Fruit fly (Drosophila melanogaster): ENCODE data around the gene Cyp305a1.

Cyp305a1 gene

dm6 chr3L:19815472-19816150, 2.5 kb upstream of the Cyp305a1 start, which contains the start of gene cyc (continued):
- TF ChIP-seq ci (GFP tag; IDR thresholded peaks at IDR 0.05): 0 out of 3 replicates have a peak, but pooled peaks have one; percentile 19
- peak; percentile 8 for TF ChIP-seq CG13296 (GFP tag; optimal IDR thresholded peaks at IDR 0.05)
- TF ChIP-seq CG5180 (GFP tag; optimal IDR thresholded peaks at IDR 0.05): peak; percentile 21
- peak; percentile 9 for TF ChIP-seq CG34376 (GFP tag; optimal IDR thresholded peaks at IDR 0.05)
- no peak for TF ChIP-seq Elba2 (GFP tag; optimal IDR thresholded peaks at IDR 0.05)
- peak; percentile 1 for TF ChIP-seq BEAF-32 (GFP tag; optimal IDR thresholded peaks at IDR 0.05)
- TF ChIP-seq cg (GFP tag; optimal IDR thresholded peaks at IDR 0.05): peak; percentile 77
- no peak for TF ChIP-seq tio (GFP tag; optimal IDR thresholded peaks at IDR 0.05)
- no peak for TF ChIP-seq bcd (GFP tag; optimal IDR thresholded peaks at IDR 0.05)
- TF ChIP-seq Max (GFP tag; optimal IDR thresholded peaks at IDR 0.05): no peak
- 0 out of 3 replicates have a peak, but pooled peaks have one; percentile 14 for TF ChIP-seq dysf (GFP tag; IDR thresholded peaks at IDR 0.05)
- peak; percentile 75 for TF ChIP-seq Ets97D (GFP tag; optimal IDR thresholded peaks at IDR 0.05)
- TF ChIP-seq CG32772 (GFP tag; IDR thresholded peaks at IDR 0.05): no peak
- peak; percentile 29 for TF ChIP-seq Myb (GFP tag; optimal IDR thresholded peaks at IDR 0.05)
- TF ChIP-seq Nf-YC (tag; optimal IDR thresholded peaks at IDR 0.05): peak; percentile 5
- TF ChIP-seq bsh (GFP tag; optimal IDR thresholded peaks at IDR 0.05): peak in 1 of 2 experiments; percentile 22
- TF ChIP-seq gro (GFP tag; optimal IDR thresholded peaks at IDR 0.05): peak; percentile 3
- peak; percentile 62 for TF ChIP-seq gfzf (GFP tag; optimal IDR thresholded peaks at IDR 0.05)
- peak; percentile 62 for TF ChIP-seq CG9797 (GFP tag; optimal IDR thresholded peaks at IDR 0.05)
- TF ChIP-seq slou (GFP tag; optimal IDR thresholded peaks at IDR 0.05): no peak
- TF ChIP-seq CG10979 (tag; optimal IDR thresholded peaks at IDR 0.05): no peak
- peak; percentile 39 for TF ChIP-seq grau (tag; optimal IDR thresholded peaks at IDR 0.05)
- TF ChIP-seq Fer1 (GFP tag; optimal IDR thresholded peaks at IDR 0.05): peak; percentile 11
- no peak for TF ChIP-seq CG7271 (tag; optimal IDR thresholded peaks at IDR 0.05)
- no peak for TF ChIP-seq ken (GFP tag; IDR thresholded peaks at IDR 0.05)
- TF ChIP-seq trem (tag; optimal IDR thresholded peaks at IDR 0.05): peak; percentile 7
- peak; percentile 22 for TF ChIP-seq lbe (GFP tag; optimal IDR thresholded peaks at IDR 0.05)
- TF ChIP-seq stwl (tag; optimal IDR thresholded peaks at IDR 0.05): peak; percentile 17
- no peak for TF ChIP-seq mam (GFP tag; optimal IDR thresholded peaks at IDR 0.05)
- no peak for TF ChIP-seq CG43689 (GFP tag; IDR thresholded peaks at IDR 0.05)
- TF ChIP-seq cas (GFP tag; IDR thresholded peaks at IDR 0.05): no peak
- peak; percentile 65 for TF ChIP-seq pzg (GFP tag; optimal IDR thresholded peaks at IDR 0.05)
- TF ChIP-seq Hr51 (GFP tag; optimal IDR thresholded peaks at IDR 0.05): no peak
- TF ChIP-seq Deaf1 (tag; optimal IDR thresholded peaks at IDR 0.05): peak; percentile 84
- 0 out of 3 replicates have a peak, but pooled peaks have one; percentile 11 for TF ChIP-seq zfh1 (GFP tag; IDR thresholded peaks at IDR 0.05)
- no peak for TF ChIP-seq CG33557 (GFP tag; optimal IDR thresholded peaks at IDR 0.05)
- TF ChIP-seq Bgb (GFP tag; IDR thresholded peaks at IDR 0.05; ENCODE audit: partially characterized antibody): no peak
- TF ChIP-seq CG15514 (GFP tag; optimal IDR thresholded peaks at IDR 0.05): peak; percentile 84
- TF ChIP-seq maf-S (GFP tag; optimal IDR thresholded peaks at IDR 0.05): no peak
- peak; percentile 98 for TF ChIP-seq CG17802 (tag; optimal IDR thresholded peaks at IDR 0.05)
- no peak for TF ChIP-seq PHDP (tag; optimal IDR thresholded peaks at IDR 0.05)
- no peak for TF ChIP-seq CG1602 (GFP tag; optimal IDR thresholded peaks at IDR 0.05)
- peak; percentile 85 for TF ChIP-seq scrt (GFP tag; optimal IDR thresholded peaks at IDR 0.05)
- TF ChIP-seq B-H2 (GFP tag; optimal IDR thresholded peaks at IDR 0.05): no peak
- peak; percentile 95 for TF ChIP-seq E2f2 (GFP tag; IDR thresholded peaks at IDR 0.05)
- peak; percentile 32 for TF ChIP-seq YL-1 (GFP tag; optimal IDR thresholded peaks at IDR 0.05)
- TF ChIP-seq CG13287 (GFP tag; IDR thresholded peaks at IDR 0.05; ENCODE audit: partially characterized antibody): peak; percentile 8; the same call in 1 of the 2 replicates
- no peak for TF ChIP-seq CG14965 (GFP tag; optimal IDR thresholded peaks at IDR 0.05; ENCODE audit: borderline replicate concordance)
